Fruit fly (Drosophila melanogaster) whole organism, wandering third instar larva: ENCODE measurements around the gene CG33642.

Source experiments
- Vsx2 ChIP-seq: fragments of 200-300, 225-300 bp; sonication (Bioruptor generic); optimal IDR thresholded peaks from 2 replicates; lab custom pipeline; 2018; ENCODE audit warnings: missing biosample characterization, missing genetic modification characterization; ENCODE audit not compliant: partially characterized antibody
- h ChIP-seq: fragments of 200-800 bp; sonication (Bioruptor generic); optimal IDR thresholded peaks from 3 replicates; lab custom pipeline; 2016; ENCODE audit warnings: missing biosample characterization, mild to moderate bottlenecking, missing genetic modification characterization
- pan ChIP-seq: fragments of >200 bp; optimal IDR thresholded peaks from 2 replicates; lab custom pipeline; 2017
- psq ChIP-seq: fragments of 200-800 bp; sonication (Bioruptor generic); optimal IDR thresholded peaks from 3 replicates; lab custom pipeline; 2017; ENCODE audit warnings: missing biosample characterization, mild to moderate bottlenecking, missing genetic modification characterization, moderate library complexity
- usp ChIP-seq: fragments of >200 bp; optimal IDR thresholded peaks from 2 replicates; lab custom pipeline; 2017; ENCODE audit warnings: missing biosample characterization, missing genetic modification characterization

- TF ChIP-seq pan (lab: Kevin White, UChicago) (no peak), h (GFP tag; lab: Kevin White, UChicago) (peak; percentile 89), psq (peak; percentile 81), Vsx2 (GFP tag; lab: Kevin White, UChicago) (no peak), usp (GFP tag; lab: Kevin White, UChicago) (no peak)
These were observed 41.2 kb downstream of the CG33642 start for dm6 chr2L:13570982-13571426.
